Fruit fly (Drosophila melanogaster) S2 (cell line): Measurements from ENCODE around the gene CG15172.

ENCODE experiments used
- CG8478 ChIP-seq: fragments of >200 bp; optimal IDR thresholded peaks from 2 replicates; lab custom pipeline; 2018
- CTCF ChIP-seq, 2 experiments: fragments of >200 bp; optimal IDR thresholded peaks; 2 replicates each; lab custom pipeline; 2018

DNA sequence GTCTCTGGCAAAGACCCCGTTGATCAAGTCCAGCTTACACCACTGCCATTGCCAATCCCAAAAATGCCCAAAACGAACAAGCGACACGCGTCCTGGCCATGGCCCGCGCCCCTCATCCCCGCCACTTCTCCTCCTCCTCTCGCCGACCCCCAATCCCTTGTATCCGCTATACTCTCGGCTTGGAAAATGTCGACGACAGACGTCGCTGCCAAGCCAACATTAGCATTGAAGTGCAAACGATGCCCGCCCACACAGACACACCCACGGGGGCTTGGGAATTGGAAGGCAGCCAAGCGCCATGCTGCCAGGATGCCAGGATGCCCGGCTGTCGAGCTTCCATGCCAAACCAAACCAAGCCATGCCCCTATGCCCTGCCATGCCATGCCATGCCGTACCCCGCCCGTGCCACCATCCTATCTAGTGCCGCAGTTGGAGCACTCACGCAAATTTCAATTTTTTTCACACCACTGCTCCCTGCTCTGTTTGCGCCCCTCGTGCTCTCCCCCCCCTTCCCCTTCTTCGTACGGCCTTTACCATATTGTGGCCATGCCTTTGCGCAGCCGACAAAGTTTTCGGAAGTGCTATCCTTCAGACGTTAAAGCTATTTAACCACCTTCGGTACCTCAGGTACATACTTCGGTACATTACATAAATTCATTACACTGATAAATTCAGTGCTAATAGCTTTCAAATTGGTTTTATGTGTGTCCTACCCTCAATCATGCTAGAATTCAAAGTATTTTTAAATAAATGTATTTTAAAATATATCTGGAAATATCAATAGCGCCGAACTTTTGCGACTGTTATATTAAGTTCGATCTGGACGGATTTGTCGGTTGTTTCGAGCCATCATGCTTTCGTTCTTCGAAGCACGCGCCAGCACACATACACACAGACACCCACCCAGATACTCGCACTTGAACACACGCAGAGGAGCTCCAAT, 668 bp upstream of the CG15172 start:
- TF ChIP-seq CG8478 (no peak), CTCF (optimal IDR thresholded peaks at IDR 0.05; lab: Kevin White, UChicago) (no peak)
